Worm (Caenorhabditis elegans): ENCODE results near the gene Y6E2A.1.

The Y6E2A.1 gene

ce11 chrV:15704745-15705144 is 5.6 kb downstream of the Y6E2A.1 start, which contains the start of gene twk-34:
Gene twk-34 (plus strand): TSS chrV:15704960.
- TF ChIP-seq pha-4 (tag; optimal IDR thresholded peaks at IDR 0.05), result no peak
- no peak for TF ChIP-seq ceh-48 (tag; optimal IDR thresholded peaks at IDR 0.05)
- no peak for TF ChIP-seq ceh-31 (tag; optimal IDR thresholded peaks at IDR 0.05)
- no peak for TF ChIP-seq elt-2 (tag; optimal IDR thresholded peaks at IDR 0.05)
- TF ChIP-seq hlh-8 (tag; optimal IDR thresholded peaks at IDR 0.05), result no peak
- TF ChIP-seq eyg-1 (tag; optimal IDR thresholded peaks at IDR 0.05), result no peak

DNA sequence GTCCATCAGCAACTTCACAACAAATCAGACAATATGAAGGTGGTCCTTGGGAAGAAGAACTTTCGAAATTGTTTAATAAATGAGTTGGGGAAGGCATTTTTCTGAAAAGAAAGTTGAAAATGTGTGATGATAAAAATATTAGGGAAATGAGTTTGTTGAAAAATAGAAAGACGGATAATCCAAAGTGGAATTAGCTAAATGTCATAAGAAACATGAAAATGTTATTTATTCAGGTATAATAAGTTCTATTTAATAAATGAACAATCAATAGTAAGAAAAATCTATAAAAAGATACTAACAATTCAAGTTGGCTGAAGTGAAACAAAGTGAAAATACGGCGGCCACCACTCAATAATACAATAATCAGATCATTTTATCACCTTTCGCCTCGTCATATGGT is 8.0 kb downstream of the Y6E2A.1 start, which contains the start of gene nhr-53:
TSS of gene nhr-53 (minus strand) at position 101 of the 400 bp plus-strand sequence.
- TF ChIP-seq rnt-1 (tag; optimal IDR thresholded peaks at IDR 0.05) (no peak), nhr-232 (tag; optimal IDR thresholded peaks at IDR 0.05) (no peak), tbx-7 (tag; optimal IDR thresholded peaks at IDR 0.05) (no peak), C08G9.2 (tag; optimal IDR thresholded peaks at IDR 0.05) (no peak), ttx-3 (tag; optimal IDR thresholded peaks at IDR 0.05) (no peak), ceh-30 (tag; optimal IDR thresholded peaks at IDR 0.05) (no peak), fkh-6 (tag; optimal IDR thresholded peaks at IDR 0.05) (no peak), ceh-14 (tag; optimal IDR thresholded peaks at IDR 0.05) (no peak), che-1 (tag; optimal IDR thresholded peaks at IDR 0.05) (no peak), hlh-30 (tag; optimal IDR thresholded peaks at IDR 0.05; ENCODE audit: insufficient read depth) (no peak), mec-3 (tag; optimal IDR thresholded peaks at IDR 0.05; ENCODE audit: borderline replicate concordance) (no peak), nhr-11 (tag; optimal IDR thresholded peaks at IDR 0.05) (no peak), ceh-24 (tag; optimal IDR thresholded peaks at IDR 0.05) (no peak), sox-2 (GFP tag; IDR thresholded peaks at IDR 0.05) (no peak), T23F11.4 (GFP tag; optimal IDR thresholded peaks at IDR 0.05) (no peak), hlh-15 (tag; optimal IDR thresholded peaks at IDR 0.05) (no peak), unc-55 (GFP tag; optimal IDR thresholded peaks at IDR 0.05) (no peak), ahr-1 (tag; optimal IDR thresholded peaks at IDR 0.05) (no peak), sox-4 (tag; optimal IDR thresholded peaks at IDR 0.05) (no peak)

ce11 chrV:15699799-15700198 is 10.5 kb downstream of the Y6E2A.1 start, which contains the start of gene nhr-199:
Gene nhr-199 (minus strand): TSS chrV:15699899.
- no peak for TF ChIP-seq ceh-18 (tag; optimal IDR thresholded peaks at IDR 0.05)
- TF ChIP-seq nfya-1 (tag; optimal IDR thresholded peaks at IDR 0.05), result no peak
- no peak for TF ChIP-seq unc-3 (GFP tag; conservative IDR thresholded peaks at IDR 0.05)
- no peak for TF ChIP-seq unc-3 (tag; optimal IDR thresholded peaks at IDR 0.05)
- no peak for TF ChIP-seq dve-1 (tag; optimal IDR thresholded peaks at IDR 0.05)

- TF ChIP-seq eyg-1 (tag; optimal IDR thresholded peaks at IDR 0.05) (no peak), Y22D7AL.16 (tag; optimal IDR thresholded peaks at IDR 0.05) (no peak), ceh-14 (tag; optimal IDR thresholded peaks at IDR 0.05) (no peak), C38D4.7 (GFP tag; optimal IDR thresholded peaks at IDR 0.05) (no peak)
Measured at ce11 chrV:15698099-15698498, 12.2 kb downstream of the Y6E2A.1 start, which contains the start of gene srx-29. Gene srx-29 (minus strand): TSS chrV:15698199.

DNA sequence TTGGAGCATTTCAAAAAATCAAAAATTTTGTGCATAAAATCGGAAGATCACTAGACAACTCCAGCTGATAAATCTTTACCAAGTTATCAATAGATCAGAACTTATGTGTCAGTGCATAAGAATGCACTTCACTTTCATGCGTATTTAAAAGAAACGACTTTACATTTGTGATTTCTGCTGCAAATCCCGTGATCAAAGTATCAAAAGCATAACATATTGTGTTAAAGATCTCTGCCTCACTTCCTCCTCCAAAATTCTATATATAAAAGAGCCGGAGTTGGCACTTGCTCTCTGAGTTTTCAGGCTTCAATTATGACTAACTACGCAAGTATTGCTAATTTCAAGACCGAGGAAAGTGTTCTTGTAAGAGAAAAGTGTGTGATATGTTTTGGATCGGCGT is 16.6 kb downstream of the Y6E2A.1 start, which contains the start of gene nhr-198:
TSS of gene nhr-198 (plus strand) at position 313 of the 400 bp plus-strand sequence.
- TF ChIP-seq ceh-31 (tag; optimal IDR thresholded peaks at IDR 0.05) (no peak), ama-1 (optimal IDR thresholded peaks at IDR 0.05) (no peak), unc-3 (GFP tag; conservative IDR thresholded peaks at IDR 0.05) (no peak), unc-3 (tag; optimal IDR thresholded peaks at IDR 0.05) (no peak), madf-2 (tag; optimal IDR thresholded peaks at IDR 0.05) (no peak), K09A11.1 (tag; optimal IDR thresholded peaks at IDR 0.05; ENCODE audit: insufficient read depth) (no peak), sox-2 (GFP tag; IDR thresholded peaks at IDR 0.05) (no peak), dve-1 (tag; optimal IDR thresholded peaks at IDR 0.05) (no peak), ceh-24 (tag; optimal IDR thresholded peaks at IDR 0.05) (no peak), hlh-30 (tag; optimal IDR thresholded peaks at IDR 0.05; ENCODE audit: insufficient read depth) (no peak), pha-2 (tag; optimal IDR thresholded peaks at IDR 0.05) (no peak), sox-4 (tag; optimal IDR thresholded peaks at IDR 0.05) (no peak), ceh-6 (GFP tag; optimal IDR thresholded peaks at IDR 0.05) (no peak), hlh-6 (tag; optimal IDR thresholded peaks at IDR 0.05) (no peak), ref-2 (tag; optimal IDR thresholded peaks at IDR 0.05) (no peak), tbx-7 (tag; optimal IDR thresholded peaks at IDR 0.05) (no peak), unc-42 (tag; optimal IDR thresholded peaks at IDR 0.05) (no peak), sdc-2 (tag; optimal IDR thresholded peaks at IDR 0.05) (no peak), nhr-232 (tag; optimal IDR thresholded peaks at IDR 0.05) (no peak), dmd-4 (tag; optimal IDR thresholded peaks at IDR 0.05; ENCODE audit: borderline replicate concordance) (no peak)

Data from whole organism, late embryonic.